Fruit fly (Drosophila melanogaster) whole organism, pupa: ENCODE measurements around the gene CG31323.

Experiments used
- CG14655 ChIP-seq: fragments of 200-800 bp; sonication (Bioruptor generic); optimal IDR thresholded peaks from 3 replicates; lab custom pipeline; 2017; ENCODE audit warnings: mild to moderate bottlenecking, missing biosample characterization, missing genetic modification reagents, missing genetic modification characterization
- CG17806 ChIP-seq: fragments of 200-800 bp; sonication (Bioruptor generic); optimal IDR thresholded peaks from 2 replicates; lab custom pipeline; 2018; ENCODE audit warnings: missing biosample characterization, mild to moderate bottlenecking, missing genetic modification characterization, moderate library complexity
- CG32121 ChIP-seq: fragments of 200-800 bp; sonication (Bioruptor generic); IDR thresholded peaks from 2 replicates; pipeline ENCODE4 v1.3.6; 2022; ENCODE audit warnings: missing biosample characterization, missing genetic modification characterization
- CG4496 ChIP-seq: fragments of 200-800 bp; sonication (Bioruptor generic); IDR thresholded peaks from 3 replicates; pipeline ENCODE4 v1.3.6; 2022; ENCODE audit warnings: missing biosample characterization, missing genetic modification characterization
- CG8301 ChIP-seq: fragments of 200-800 bp; sonication (Bioruptor generic); optimal IDR thresholded peaks from 2 replicates; lab custom pipeline; 2018; ENCODE audit warnings: missing biosample characterization, mild to moderate bottlenecking, missing genetic modification characterization
- CG9948 ChIP-seq: fragments of 200-800 bp; sonication (Bioruptor generic); optimal IDR thresholded peaks from 2 replicates; lab custom pipeline; 2018; ENCODE audit warnings: missing biosample characterization, mild to moderate bottlenecking, missing genetic modification characterization, moderate library complexity
- D1 ChIP-seq: fragments of 200-800 bp; sonication (Bioruptor generic); optimal IDR thresholded peaks from 2 replicates; lab custom pipeline; 2018; ENCODE audit warnings: missing biosample characterization, mild to moderate bottlenecking, missing genetic modification characterization, moderate library complexity
- EcR ChIP-seq: fragments of 200-800 bp; sonication (Bioruptor generic); optimal IDR thresholded peaks from 3 replicates; lab custom pipeline; 2019; ENCODE audit warnings: missing biosample characterization, missing genetic modification characterization, mild to moderate bottlenecking, moderate library complexity, missing genetic modification reagents
- Ets98B ChIP-seq: fragments of 200-800 bp; sonication (Bioruptor generic); IDR thresholded peaks from 2 replicates; pipeline ENCODE4 v1.3.6; 2022; ENCODE audit warnings: missing biosample characterization, missing genetic modification characterization
- Pif1B ChIP-seq: fragments of 200-800 bp; sonication (Bioruptor generic); optimal IDR thresholded peaks from 3 replicates; lab custom pipeline; 2016; ENCODE audit warnings: missing biosample characterization, missing genetic modification characterization

DNA sequence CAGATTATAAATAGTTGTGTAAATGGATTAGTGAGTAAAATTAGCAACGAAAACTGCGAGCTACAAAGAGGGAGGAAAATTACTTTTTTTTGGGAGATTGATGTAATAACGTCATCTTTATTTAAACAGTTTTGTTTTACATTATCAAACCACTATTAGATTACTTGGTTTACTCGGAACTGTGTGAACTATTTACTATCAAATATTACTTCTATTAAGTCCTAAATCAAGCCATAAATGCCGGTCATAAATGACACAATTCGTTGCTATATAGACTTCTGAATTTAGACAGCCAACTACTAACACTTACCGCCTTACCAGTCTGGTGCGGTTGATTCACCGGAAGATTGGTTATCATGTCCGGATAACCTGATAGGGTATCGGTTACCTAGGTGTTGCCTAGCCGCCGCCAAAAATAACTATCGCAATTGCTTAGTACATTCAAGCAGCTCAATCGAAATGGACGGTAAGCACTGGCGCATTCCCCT lies 14.6 kb downstream of the CG31323 start, which contains the start of gene CG31086:
- TF ChIP-seq CG14655 (GFP tag; lab: Kevin White, UChicago) (no peak), Ets98B (GFP tag; lab: Robert Waterston, UW) (no peak), CG17806 (tag; lab: Kevin White, UChicago) (no peak), D1 (tag; lab: Kevin White, UChicago) (no peak), Pif1B (no peak), CG4496 (GFP tag; lab: Robert Waterston, UW) (no peak), CG32121 (GFP tag; lab: Robert Waterston, UW) (no peak), EcR (GFP tag; lab: Kevin White, UChicago) (no peak), CG8301 (tag; lab: Kevin White, UChicago) (no peak), CG9948 (tag; lab: Kevin White, UChicago) (no peak)
